Worm (Caenorhabditis elegans) whole organism, L4/young adult: ENCODE results near the gene lpl-1.

Experiments
- W03F9.2 ChIP-seq: fragments of 150-350 bp; optimal IDR thresholded peaks from 2 replicates; lab custom pipeline; 2014; ENCODE audit warnings: missing biosample characterization, missing genetic modification characterization
- dao-5 ChIP-seq: sonication (generic microtip); optimal IDR thresholded peaks from 2 replicates; lab custom pipeline; 2016; ENCODE audit warnings: missing genotype, missing genetic modification characterization, moderate library complexity, missing compliant biosample characterization
- him-1 ChIP-seq: sonication (generic microtip); optimal IDR thresholded peaks from 2 replicates; lab custom pipeline; 2016; ENCODE audit warnings: missing genotype, missing genetic modification reagents, missing genetic modification characterization, missing compliant biosample characterization

- TF ChIP-seq W03F9.2 (tag; lab: Kevin White, UChicago) (no peak), him-1 (tag; lab: Kevin White, UChicago) (no peak), dao-5 (no peak)
Observed at ce11 chrIV:9078469-9078868, 15.4 kb downstream of the lpl-1 start, which contains the start of gene mans-4.
